Worm (Caenorhabditis elegans) whole organism, young adult: ENCODE measurements around the gene tba-9.

Experiments used
- F57A8.1 ChIP-seq: fragments of 200-800 bp; sonication (Bioruptor generic); optimal IDR thresholded peaks from 2 replicates; lab custom pipeline; 2018; ENCODE audit warnings: mild to moderate bottlenecking, missing genetic modification characterization, moderate library complexity, missing compliant biosample characterization
- F57C9.4 ChIP-seq: sonication (generic microtip); optimal IDR thresholded peaks from 2 replicates; lab custom pipeline; 2017; ENCODE audit warnings: mild to moderate bottlenecking, missing genetic modification characterization, missing compliant biosample characterization
- efl-1 ChIP-seq: fragments of 150-350 bp; optimal IDR thresholded peaks from 2 replicates; lab custom pipeline; 2014; ENCODE audit warnings: missing biosample characterization, missing genetic modification reagents, missing genetic modification characterization
- egl-44 ChIP-seq: fragments of 200-800 bp; sonication (Bioruptor generic); IDR thresholded peaks from 2 replicates; pipeline ENCODE4 v1.3.6; 2022; ENCODE audit warnings: missing genetic modification reagents, missing genetic modification characterization, missing compliant biosample characterization
- hmg-20 ChIP-seq: fragments of 200-800 bp; sonication (Bioruptor generic); IDR thresholded peaks from 2 replicates; pipeline ENCODE4 v1.3.6; 2022; ENCODE audit warnings: missing genetic modification reagents, missing genetic modification characterization, missing compliant biosample characterization
- lin-54 ChIP-seq: fragments of 200-800 bp; sonication (Bioruptor generic); optimal IDR thresholded peaks from 2 replicates; lab custom pipeline; 2018; ENCODE audit warnings: mild to moderate bottlenecking, missing genetic modification characterization, missing compliant biosample characterization
- nfya-1 ChIP-seq: sonication (generic microtip); optimal IDR thresholded peaks from 2 replicates; lab custom pipeline; 2017; ENCODE audit warnings: antibody characterized with exemption, missing compliant biosample characterization, missing genetic modification characterization, borderline replicate concordance; ENCODE audit not compliant: insufficient read depth
- pha-4 ChIP-seq: fragments of 150-350 bp; sonication (generic microtip); optimal IDR thresholded peaks from 2 replicates; lab custom pipeline; 2014; ENCODE audit warnings: missing biosample characterization, missing genetic modification reagents, missing genetic modification characterization
- rec-8 ChIP-seq, 2 experiments: sonication (generic microtip); optimal IDR thresholded peaks; 2 replicates each; lab custom pipeline; 2016; ENCODE audit warnings: mild to moderate bottlenecking in 2 of 2, missing genetic modification characterization in 2 of 2, missing genetic modification reagents in 2 of 2, missing genotype in 2 of 2, missing biosample characterization in 1 of 2, missing compliant biosample characterization in 1 of 2, moderate library complexity in 1 of 2
- sea-2 ChIP-seq: fragments of 200-800 bp; sonication (Bioruptor generic); IDR thresholded peaks from 2 replicates; pipeline ENCODE4 v1.3.6; 2022; ENCODE audit warnings: missing genetic modification characterization, missing compliant biosample characterization
- snpc-4 ChIP-seq, 5 experiments: fragments of 150-350 bp in 1 of 5; sonication (generic microtip) in 4 of 5; optimal IDR thresholded peaks; 2 replicates each; lab custom pipeline; 2014 to 2018; ENCODE audit warnings: missing genetic modification characterization in 5 of 5, missing biosample characterization in 3 of 5, antibody characterized with exemption in 2 of 5, mild to moderate bottlenecking in 2 of 5, missing compliant biosample characterization in 2 of 5, missing genotype in 2 of 5, moderate library complexity in 2 of 5, missing genetic modification reagents in 1 of 5

ce11 chrX:3260509-3260908 is 7.9 kb downstream of the tba-9 start, which contains the start of gene lbp-2:
- no peak for TF ChIP-seq efl-1 (GFP tag; lab: Kevin White, UChicago)
- TF ChIP-seq lin-54 (GFP tag; lab: Kevin White, UChicago): no peak
- no peak for TF ChIP-seq F57A8.1 (GFP tag; lab: Kevin White, UChicago)
- TF ChIP-seq pha-4 (tag; lab: Kevin White, UChicago): no peak
- no peak for TF ChIP-seq egl-44
- no peak for TF ChIP-seq sea-2 (GFP tag; lab: Robert Waterston, UW)
- TF ChIP-seq snpc-4 (GFP tag; optimal IDR thresholded peaks at IDR 0.05; lab: Kevin White, UChicago): no peak
- TF ChIP-seq snpc-4 (tag; optimal IDR thresholded peaks at IDR 0.05; lab: Kevin White, UChicago): no peak
- no peak for TF ChIP-seq rec-8 (tag; optimal IDR thresholded peaks at IDR 0.05; lab: Kevin White, UChicago)
- TF ChIP-seq F57C9.4 (tag; lab: Kevin White, UChicago): no peak
- no peak for TF ChIP-seq hmg-20 (GFP tag; lab: Robert Waterston, UW)
- no peak for TF ChIP-seq nfya-1
